Worm (Caenorhabditis elegans) whole organism, late embryonic: ENCODE data around the gene ubc-17.

ENCODE experiments used
- K09A11.1 ChIP-seq: sonication (generic microtip); optimal IDR thresholded peaks from 2 replicates; lab custom pipeline; 2017; ENCODE audit warnings: antibody characterized with exemption, mild to moderate bottlenecking, missing genetic modification characterization, missing compliant biosample characterization; ENCODE audit not compliant: insufficient read depth
- ama-1 ChIP-seq: fragments of 150-350 bp; optimal IDR thresholded peaks from 2 replicates; lab custom pipeline; 2014
- ceh-18 ChIP-seq: sonication (generic microtip); optimal IDR thresholded peaks from 2 replicates; lab custom pipeline; 2016; ENCODE audit warnings: missing genetic modification characterization, missing compliant biosample characterization
- ceh-22 ChIP-seq: sonication (generic microtip); optimal IDR thresholded peaks from 2 replicates; lab custom pipeline; 2017; ENCODE audit warnings: missing biosample characterization, missing genetic modification characterization
- ceh-9 ChIP-seq: sonication (generic microtip); optimal IDR thresholded peaks from 2 replicates; lab custom pipeline; 2016; ENCODE audit warnings: mild to moderate bottlenecking, missing genetic modification characterization, inconsistent platforms, missing compliant biosample characterization
- ets-4 ChIP-seq: sonication (generic microtip); optimal IDR thresholded peaks from 2 replicates; lab custom pipeline; 2016; ENCODE audit warnings: missing genetic modification characterization, missing compliant biosample characterization
- fkh-10 ChIP-seq: fragments of 150-350 bp; optimal IDR thresholded peaks from 2 replicates; lab custom pipeline; 2014; ENCODE audit warnings: missing biosample characterization, missing genetic modification reagents, missing genetic modification characterization
- gmeb-2 ChIP-seq: sonication (generic microtip); optimal IDR thresholded peaks from 2 replicates; lab custom pipeline; 2016; ENCODE audit warnings: missing genetic modification characterization, inconsistent platforms, missing compliant biosample characterization
- nhr-11 ChIP-seq: fragments of 150-350 bp; optimal IDR thresholded peaks from 2 replicates; lab custom pipeline; 2014; ENCODE audit warnings: missing biosample characterization, missing genetic modification characterization
- pag-3 ChIP-seq: sonication (generic microtip); optimal IDR thresholded peaks from 2 replicates; lab custom pipeline; 2016; ENCODE audit warnings: missing compliant biosample characterization, missing genetic modification characterization, borderline replicate concordance
- pax-1 ChIP-seq: fragments of 150-350 bp; optimal IDR thresholded peaks from 2 replicates; lab custom pipeline; 2014; ENCODE audit warnings: missing biosample characterization, missing genetic modification characterization
- pha-4 ChIP-seq: fragments of 150-350 bp; optimal IDR thresholded peaks from 2 replicates; lab custom pipeline; 2018; ENCODE audit warnings: missing biosample characterization, missing genetic modification reagents, missing genetic modification characterization
- ref-2 ChIP-seq: sonication (generic microtip); optimal IDR thresholded peaks from 2 replicates; lab custom pipeline; 2016; ENCODE audit warnings: missing genetic modification characterization, missing compliant biosample characterization
- tbx-2 ChIP-seq: sonication (generic microtip); optimal IDR thresholded peaks from 2 replicates; lab custom pipeline; 2016; ENCODE audit warnings: missing genetic modification characterization, missing compliant biosample characterization

DNA sequence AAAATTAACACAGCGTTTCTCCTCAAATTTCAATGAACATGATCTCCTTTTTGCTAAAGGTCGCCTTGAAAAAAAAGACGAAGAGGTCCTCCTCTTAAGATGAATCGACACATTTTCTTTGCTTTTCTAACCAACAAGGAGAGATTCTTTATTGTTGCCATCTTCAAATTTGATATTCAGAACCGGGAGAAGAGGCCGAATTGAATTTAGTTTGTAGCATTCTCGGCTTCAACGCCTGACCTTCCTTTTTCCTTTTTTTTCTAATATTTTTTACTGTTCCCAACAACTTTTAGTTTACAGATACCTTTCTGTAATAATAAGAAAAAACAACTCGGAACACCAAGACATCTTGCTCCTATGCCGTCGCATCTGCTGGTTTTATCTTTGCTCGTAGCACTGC lies 30.7 kb upstream of the ubc-17 start, which contains the start of gene cah-5:
- TF ChIP-seq ceh-9 (tag; lab: Kevin White, UChicago) = no peak
- no peak for TF ChIP-seq tbx-2 (tag; lab: Kevin White, UChicago)
- no peak for TF ChIP-seq gmeb-2 (tag; lab: Kevin White, UChicago)
- no peak for TF ChIP-seq ceh-22 (tag; lab: Kevin White, UChicago)
- TF ChIP-seq K09A11.1 (tag; lab: Kevin White, UChicago) = no peak
- TF ChIP-seq fkh-10 = no peak
- no peak for TF ChIP-seq nhr-11 (tag; lab: Kevin White, UChicago)
- TF ChIP-seq pha-4 (tag; lab: Kevin White, UChicago) = no peak
- TF ChIP-seq pag-3 = no peak
- TF ChIP-seq ref-2 = no peak
- no peak for TF ChIP-seq ama-1
- no peak for TF ChIP-seq ceh-18 (tag; lab: Kevin White, UChicago)
- no peak for TF ChIP-seq ets-4 (tag; lab: Kevin White, UChicago)
- TF ChIP-seq pax-1 (tag; lab: Kevin White, UChicago) = no peak
